Worm (Caenorhabditis elegans) whole organism, L1 larva: ENCODE measurements around the gene T20D4.10.

Experiments
- F16B12.6 ChIP-seq: fragments of 150-350 bp; optimal IDR thresholded peaks from 2 replicates; lab custom pipeline; 2014; ENCODE audit warnings: missing biosample characterization, missing genetic modification characterization
- ceh-90 ChIP-seq: sonication (generic microtip); optimal IDR thresholded peaks from 2 replicates; lab custom pipeline; 2016; ENCODE audit warnings: missing genetic modification characterization, missing compliant biosample characterization
- fkh-10 ChIP-seq: sonication (generic microtip); optimal IDR thresholded peaks from 2 replicates; lab custom pipeline; 2017; ENCODE audit warnings: missing biosample characterization, missing genetic modification reagents, missing genetic modification characterization
- fkh-8 ChIP-seq: sonication (generic microtip); optimal IDR thresholded peaks from 2 replicates; lab custom pipeline; 2016; ENCODE audit warnings: mild to moderate bottlenecking, missing genetic modification characterization, missing compliant biosample characterization
- lin-13 ChIP-seq: fragments of 150-350 bp; optimal IDR thresholded peaks from 2 replicates; lab custom pipeline; 2014; ENCODE audit warnings: missing biosample characterization, missing genetic modification reagents, missing genetic modification characterization
- lin-15B ChIP-seq: fragments of 150-350 bp; sonication (generic microtip); optimal IDR thresholded peaks from 3 replicates; lab custom pipeline; 2014; ENCODE audit warnings: missing biosample characterization, missing genetic modification characterization
- nhr-47 ChIP-seq: sonication (generic microtip); optimal IDR thresholded peaks from 2 replicates; lab custom pipeline; 2016; ENCODE audit warnings: mild to moderate bottlenecking, missing genetic modification characterization, moderate library complexity, missing compliant biosample characterization
- nhr-77 ChIP-seq: fragments of 150-350 bp; optimal IDR thresholded peaks from 2 replicates; lab custom pipeline; 2014; ENCODE audit warnings: missing biosample characterization, missing genetic modification characterization
- unc-130 ChIP-seq: fragments of 150-350 bp; optimal IDR thresholded peaks from 2 replicates; lab custom pipeline; 2017; ENCODE audit warnings: missing biosample characterization, missing genetic modification characterization, inconsistent platforms
- ztf-11 ChIP-seq, 2 experiments: sonication (generic microtip); optimal IDR thresholded peaks; 2 replicates each; lab custom pipeline; 2016 to 2017; ENCODE audit warnings: missing genetic modification characterization in 2 of 2, missing biosample characterization in 1 of 2, missing compliant biosample characterization in 1 of 2

DNA sequence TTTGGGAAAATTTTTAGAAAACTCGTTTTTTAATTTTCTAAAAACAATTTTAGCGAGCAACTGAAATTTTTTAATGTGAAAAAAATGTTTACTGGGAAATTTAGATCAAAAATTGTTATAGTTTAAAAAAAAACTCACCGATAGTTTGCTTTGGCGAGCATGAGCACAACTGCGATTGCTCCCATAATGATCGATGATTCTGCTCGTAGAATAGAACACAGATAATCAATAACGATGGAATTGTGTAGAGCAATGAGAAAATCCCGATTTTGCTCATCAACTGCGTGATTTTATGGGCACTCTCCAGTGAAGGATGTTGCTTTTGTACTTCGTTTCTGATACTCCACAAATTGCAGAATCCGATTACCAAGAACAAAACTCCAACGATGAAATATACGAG, 42.6 kb downstream of the T20D4.10 start:
- TF ChIP-seq fkh-10 (GFP tag; lab: Kevin White, UChicago) (no peak), lin-15B (no peak), nhr-77 (no peak), lin-13 (no peak), fkh-8 (no peak), nhr-47 (tag; lab: Kevin White, UChicago) (no peak), F16B12.6 (tag; lab: Kevin White, UChicago) (no peak), ztf-11 (tag; optimal IDR thresholded peaks at IDR 0.05; lab: Kevin White, UChicago) (no peak), unc-130 (tag; lab: Kevin White, UChicago) (no peak), ceh-90 (tag; lab: Kevin White, UChicago) (no peak)
